Fruit fly (Drosophila melanogaster) whole organism, embryonic: ENCODE measurements around the gene Piezo.

Experiments
- CG10147 ChIP-seq: fragments of 200-800 bp; sonication (Bioruptor generic); optimal IDR thresholded peaks from 2 replicates; lab custom pipeline; 2019; ENCODE audit warnings: missing biosample characterization, mild to moderate bottlenecking, missing genetic modification characterization, moderate library complexity
- CG11456 ChIP-seq: fragments of 200-800 bp; sonication (Bioruptor generic); IDR thresholded peaks from 3 replicates; pipeline ENCODE4 v1.3.6; 2022; ENCODE audit warnings: missing biosample characterization, missing genetic modification characterization
- CG1233 ChIP-seq: fragments of 200-800 bp; sonication (Bioruptor generic); optimal IDR thresholded peaks from 4 replicates; lab custom pipeline; 2018; ENCODE audit warnings: missing biosample characterization, mild to moderate bottlenecking, missing genetic modification characterization
- CG15011 ChIP-seq: fragments of 200-800 bp; sonication (Bioruptor generic); optimal IDR thresholded peaks from 3 replicates; lab custom pipeline; 2018; ENCODE audit warnings: missing biosample characterization, mild to moderate bottlenecking, missing genetic modification characterization
- CG15479 ChIP-seq: fragments of 200-800 bp; sonication (Bioruptor generic); optimal IDR thresholded peaks from 3 replicates; lab custom pipeline; 2019; ENCODE audit warnings: missing biosample characterization, mild to moderate bottlenecking, missing genetic modification characterization, moderate library complexity
- CG15696 ChIP-seq: fragments of 200-800 bp; sonication (Bioruptor generic); optimal IDR thresholded peaks from 2 replicates; lab custom pipeline; 2019; ENCODE audit warnings: missing biosample characterization, mild to moderate bottlenecking, missing genetic modification characterization, moderate library complexity
- CG17361 ChIP-seq: fragments of 200-800 bp; sonication (Bioruptor generic); IDR thresholded peaks from 3 replicates; pipeline ENCODE4 v1.3.6; 2022; ENCODE audit warnings: missing biosample characterization, missing genetic modification characterization
- CG17568 ChIP-seq: fragments of 200-800 bp; sonication (Bioruptor generic); optimal IDR thresholded peaks from 2 replicates; lab custom pipeline; 2018; ENCODE audit warnings: missing biosample characterization, mild to moderate bottlenecking, missing genetic modification characterization, moderate library complexity
- CG18599 ChIP-seq: fragments of 200-800 bp; sonication (Bioruptor generic); optimal IDR thresholded peaks from 3 replicates; lab custom pipeline; 2017; ENCODE audit warnings: missing biosample characterization, missing genetic modification characterization, mild to moderate bottlenecking, moderate library complexity, missing genetic modification reagents
- CG2199 ChIP-seq: fragments of 200-800 bp; sonication (Bioruptor generic); IDR thresholded peaks from 3 replicates; pipeline ENCODE4 v1.3.6; 2022; ENCODE audit warnings: missing biosample characterization, missing genetic modification characterization
- CG30020 ChIP-seq: fragments of 200-800 bp; optimal IDR thresholded peaks from 2 replicates; lab custom pipeline; 2019; ENCODE audit warnings: missing biosample characterization, mild to moderate bottlenecking, missing genetic modification characterization, moderate library complexity
- CG34422 ChIP-seq: fragments of 200-800 bp; sonication (Bioruptor generic); IDR thresholded peaks from 3 replicates; pipeline ENCODE4 v1.3.6; 2022; ENCODE audit warnings: missing biosample characterization, missing genetic modification characterization
- CG42726 ChIP-seq: fragments of 200-800 bp; sonication (Bioruptor generic); IDR thresholded peaks from 2 replicates; pipeline ENCODE4 v1.3.6; 2022; ENCODE audit warnings: missing biosample characterization, missing genetic modification characterization; ENCODE audit not compliant: partially characterized antibody
- CG4282 ChIP-seq: fragments of 200-800 bp; sonication (Bioruptor generic); optimal IDR thresholded peaks from 2 replicates; lab custom pipeline; 2016; ENCODE audit warnings: missing biosample characterization, missing genetic modification characterization
- CG4328 ChIP-seq: fragments of 200-800 bp; sonication (Bioruptor generic); optimal IDR thresholded peaks from 3 replicates; lab custom pipeline; 2017; ENCODE audit warnings: missing biosample characterization, missing genetic modification reagents, missing genetic modification characterization
- CG6254 ChIP-seq: fragments of 200-800 bp; sonication (Bioruptor generic); optimal IDR thresholded peaks from 3 replicates; lab custom pipeline; 2017; ENCODE audit warnings: mild to moderate bottlenecking, missing biosample characterization, missing genetic modification reagents, missing genetic modification characterization
- CG6813 ChIP-seq: fragments of 200-800 bp; sonication (Bioruptor generic); optimal IDR thresholded peaks from 2 replicates; lab custom pipeline; 2017; ENCODE audit warnings: missing biosample characterization, missing genetic modification characterization, mild to moderate bottlenecking, moderate library complexity, missing genetic modification reagents
- CG8089 ChIP-seq: fragments of 200-800 bp; sonication (Bioruptor generic); optimal IDR thresholded peaks from 3 replicates; lab custom pipeline; 2016; ENCODE audit warnings: missing biosample characterization, missing genetic modification characterization
- CG8359 ChIP-seq: fragments of 200-800 bp; sonication (Bioruptor generic); optimal IDR thresholded peaks from 2 replicates; lab custom pipeline; 2017; ENCODE audit warnings: missing biosample characterization, mild to moderate bottlenecking, missing genetic modification characterization, borderline replicate concordance
- CkIIα-i1 ChIP-seq: fragments of 200-800 bp; sonication (Bioruptor generic); IDR thresholded peaks from 2 replicates; pipeline ENCODE4 v1.3.6; 2022; ENCODE audit warnings: missing biosample characterization, missing genetic modification characterization
- CoRest ChIP-seq: fragments of 200-800 bp; sonication (Bioruptor generic); optimal IDR thresholded peaks from 3 replicates; lab custom pipeline; 2018; ENCODE audit warnings: missing biosample characterization, mild to moderate bottlenecking, missing genetic modification characterization, moderate library complexity
- D19A ChIP-seq: fragments of 200-800 bp; optimal IDR thresholded peaks from 3 replicates; lab custom pipeline; 2019; ENCODE audit warnings: missing biosample characterization, mild to moderate bottlenecking, missing genetic modification characterization, moderate library complexity
- Deaf1 ChIP-seq: fragments of 200-800 bp; optimal IDR thresholded peaks from 3 replicates; lab custom pipeline; 2019; ENCODE audit warnings: missing biosample characterization, mild to moderate bottlenecking, missing genetic modification characterization, moderate library complexity
- Drgx ChIP-seq: fragments of 200-800 bp; sonication (Bioruptor generic); IDR thresholded peaks from 2 replicates; pipeline ENCODE4 v1.3.6; 2022; ENCODE audit warnings: missing biosample characterization, missing genetic modification characterization
- Ets97D ChIP-seq: fragments of 200-800 bp; sonication (Bioruptor generic); optimal IDR thresholded peaks from 3 replicates; lab custom pipeline; 2016; ENCODE audit warnings: missing biosample characterization, missing genetic modification characterization
- Hand ChIP-seq: fragments of 200-800 bp; sonication (Bioruptor generic); optimal IDR thresholded peaks from 2 replicates; lab custom pipeline; 2017; ENCODE audit warnings: mild to moderate bottlenecking, missing biosample characterization, missing genetic modification reagents, missing genetic modification characterization
- Hr78 ChIP-seq, 2 experiments: fragments of 200-800 bp in 1 of 2; fragments of >200 bp in 1 of 2; sonication (Bioruptor generic) in 1 of 2; optimal IDR thresholded peaks; 2 replicates each; lab custom pipeline; 2017 to 2019; ENCODE audit warnings: missing biosample characterization in 2 of 2, missing genetic modification characterization in 2 of 2, mild to moderate bottlenecking in 1 of 2, moderate library complexity in 1 of 2
- Lim3 ChIP-seq: fragments of 200-800 bp; sonication (Bioruptor generic); IDR thresholded peaks from 2 replicates; pipeline ENCODE4 v1.3.6; 2022; ENCODE audit warnings: missing biosample characterization, missing genetic modification characterization
- Pdp1 ChIP-seq, 2 experiments: fragments of 200-800 bp; sonication (Bioruptor generic); optimal IDR thresholded peaks; 3 replicates each; lab custom pipeline; 2016; ENCODE audit warnings: missing biosample characterization in 2 of 2, missing genetic modification characterization in 2 of 2, mild to moderate bottlenecking in 1 of 2, moderate library complexity in 1 of 2
- Vsx1 ChIP-seq: fragments of 200-800 bp; sonication (Bioruptor generic); optimal IDR thresholded peaks from 2 replicates; lab custom pipeline; 2017; ENCODE audit warnings: missing biosample characterization, mild to moderate bottlenecking, missing genetic modification characterization, missing genetic modification reagents
- abd-A ChIP-seq: fragments of 200-800 bp; sonication (Bioruptor generic); optimal IDR thresholded peaks from 3 replicates; lab custom pipeline; 2019; ENCODE audit warnings: missing biosample characterization, mild to moderate bottlenecking, missing genetic modification characterization, moderate library complexity
- bcd ChIP-seq: fragments of 200-800 bp; sonication (Bioruptor generic); optimal IDR thresholded peaks from 2 replicates; lab custom pipeline; 2017; ENCODE audit warnings: missing biosample characterization, mild to moderate bottlenecking, missing genetic modification characterization
- ci ChIP-seq: fragments of 200-800 bp; sonication (Bioruptor generic); IDR thresholded peaks from 3 replicates; pipeline ENCODE4 v1.3.6; 2022; ENCODE audit warnings: missing biosample characterization, missing genetic modification characterization
- dimm ChIP-seq: fragments of 200-800 bp; sonication (Bioruptor generic); IDR thresholded peaks from 2 replicates; pipeline ENCODE4 v1.3.6; 2022; ENCODE audit warnings: missing biosample characterization, missing genetic modification characterization
- dmrt11E ChIP-seq: fragments of 200-800 bp; sonication (Bioruptor generic); optimal IDR thresholded peaks from 3 replicates; lab custom pipeline; 2018; ENCODE audit warnings: missing biosample characterization, mild to moderate bottlenecking, missing genetic modification characterization, moderate library complexity
- ems ChIP-seq: fragments of 200-800 bp; sonication (Bioruptor generic); optimal IDR thresholded peaks from 3 replicates; lab custom pipeline; 2016; ENCODE audit warnings: missing biosample characterization, missing genetic modification characterization
- gsb-n ChIP-seq: fragments of 200-800 bp; sonication (Bioruptor generic); optimal IDR thresholded peaks from 3 replicates; lab custom pipeline; 2018; ENCODE audit warnings: missing biosample characterization, mild to moderate bottlenecking, missing genetic modification characterization
- hbn ChIP-seq: fragments of 200-800 bp; sonication (Bioruptor generic); IDR thresholded peaks from 2 replicates; pipeline ENCODE4 v1.3.6; 2022; ENCODE audit warnings: missing biosample characterization, missing genetic modification characterization; ENCODE audit not compliant: partially characterized antibody
- insv ChIP-seq, 2 experiments: fragments of 200-800 bp; sonication (Bioruptor generic); optimal IDR thresholded peaks; 3 replicates each; lab custom pipeline; 2016 to 2018; ENCODE audit warnings: missing biosample characterization in 2 of 2, missing genetic modification characterization in 2 of 2
- lab ChIP-seq: fragments of 200-800 bp; sonication (Bioruptor generic); optimal IDR thresholded peaks from 3 replicates; lab custom pipeline; 2017; ENCODE audit warnings: missing biosample characterization, missing genetic modification characterization, mild to moderate bottlenecking, moderate library complexity, missing genetic modification reagents
- luna ChIP-seq: fragments of 200-800 bp; sonication (Bioruptor generic); optimal IDR thresholded peaks from 2 replicates; lab custom pipeline; 2016; ENCODE audit warnings: missing biosample characterization, missing genetic modification characterization
- nau ChIP-seq: fragments of 200-800 bp; sonication (Bioruptor generic); optimal IDR thresholded peaks from 3 replicates; lab custom pipeline; 2017; ENCODE audit warnings: missing biosample characterization, mild to moderate bottlenecking, missing genetic modification characterization, missing genetic modification reagents
- nmo ChIP-seq: fragments of 200-800 bp; sonication (Bioruptor generic); optimal IDR thresholded peaks from 2 replicates; lab custom pipeline; 2018; ENCODE audit warnings: missing biosample characterization, mild to moderate bottlenecking, missing genetic modification characterization, moderate library complexity
- otp ChIP-seq: fragments of 200-800 bp; sonication (Bioruptor generic); IDR thresholded peaks from 3 replicates; pipeline ENCODE4, ENCODE4 v1.3.6; 2022; ENCODE audit warnings: missing biosample characterization, missing genetic modification characterization
- rib ChIP-seq: fragments of 200-800 bp; sonication (Bioruptor generic); IDR thresholded peaks from 2 replicates; pipeline ENCODE4 v1.3.6; 2022; ENCODE audit warnings: missing biosample characterization, missing genetic modification characterization
- sob ChIP-seq: fragments of 200-800 bp; sonication (Bioruptor generic); IDR thresholded peaks from 2 replicates; pipeline ENCODE4 v1.3.6; 2022; ENCODE audit warnings: missing biosample characterization, missing genetic modification characterization
- unpg ChIP-seq: fragments of 200-800 bp; sonication (Bioruptor generic); optimal IDR thresholded peaks from 3 replicates; lab custom pipeline; 2018; ENCODE audit warnings: missing biosample characterization, mild to moderate bottlenecking, missing genetic modification characterization, moderate library complexity
- zfh1 ChIP-seq: fragments of 200-800 bp; sonication (Bioruptor generic); IDR thresholded peaks from 3 replicates; pipeline ENCODE4 v1.3.6; 2022; ENCODE audit warnings: missing biosample characterization, missing genetic modification characterization

Piezo gene

dm6 chr2L:8165800-8166576, 3.1 kb downstream of the Piezo start (continued):
- no peak for TF ChIP-seq nmo (GFP tag; lab: Kevin White, UChicago)
- no peak for TF ChIP-seq CG8089
- TF ChIP-seq CG18599 (GFP tag; lab: Kevin White, UChicago) = no peak
- TF ChIP-seq ems (GFP tag; lab: Kevin White, UChicago) = no peak
- no peak for TF ChIP-seq CG42726
- no peak for TF ChIP-seq ci
- no peak for TF ChIP-seq Drgx (GFP tag; lab: Robert Waterston, UW)
- peak; percentile 14 for TF ChIP-seq CG17568 (GFP tag; lab: Kevin White, UChicago)
- TF ChIP-seq gsb-n (tag; lab: Kevin White, UChicago) = peak; percentile 10
- TF ChIP-seq CG10147 (GFP tag; lab: Kevin White, UChicago) = no peak
- peak; percentile 48; the same call in 1 of the 2 replicates for TF ChIP-seq sob (GFP tag; lab: Robert Waterston, UW)
- no peak for TF ChIP-seq Ets97D (GFP tag; lab: Kevin White, UChicago)
- TF ChIP-seq CkIIα-i1 (GFP tag; lab: Robert Waterston, UW) = no peak
- TF ChIP-seq luna (GFP tag; lab: Kevin White, UChicago) = no peak
- TF ChIP-seq CG17361 = no peak
- peak; percentile 74 for TF ChIP-seq CG15696 (tag; lab: Kevin White, UChicago)
- no peak for TF ChIP-seq dimm (GFP tag; lab: Robert Waterston, UW)
- TF ChIP-seq unpg (GFP tag; lab: Kevin White, UChicago) = peak; percentile 13
- no peak for TF ChIP-seq Deaf1 (tag; lab: Kevin White, UChicago)
- no peak for TF ChIP-seq CG6254 (GFP tag; lab: Kevin White, UChicago)
- no peak for TF ChIP-seq bcd (GFP tag; lab: Kevin White, UChicago)
- TF ChIP-seq Pdp1 (GFP tag; optimal IDR thresholded peaks at IDR 0.05; lab: Kevin White, UChicago) = peak in 1 of 2 experiments; percentile 78
- no peak for TF ChIP-seq Vsx1 (GFP tag; lab: Kevin White, UChicago)
- peak; percentile 53 for TF ChIP-seq dmrt11E (tag; lab: Kevin White, UChicago)
- TF ChIP-seq abd-A (tag; lab: Kevin White, UChicago) = no peak
- no peak for TF ChIP-seq insv (GFP tag; optimal IDR thresholded peaks at IDR 0.05; lab: Kevin White, UChicago)
- TF ChIP-seq CG15011 (GFP tag; lab: Kevin White, UChicago) = peak; percentile 10
- peak; percentile 10 for TF ChIP-seq nau (GFP tag; lab: Kevin White, UChicago)
- TF ChIP-seq CG4282 (GFP tag; lab: Kevin White, UChicago) = no peak
- peak; percentile 1 for TF ChIP-seq CoRest (tag; lab: Kevin White, UChicago)
- no peak for TF ChIP-seq CG4328 (GFP tag; lab: Kevin White, UChicago)
- peak; percentile 71 for TF ChIP-seq CG15479 (GFP tag; lab: Kevin White, UChicago)
- TF ChIP-seq CG30020 (tag; lab: Kevin White, UChicago) = no peak
- TF ChIP-seq Hr78 (GFP tag; optimal IDR thresholded peaks at IDR 0.05; lab: Kevin White, UChicago) = no peak
- no peak for TF ChIP-seq lab (GFP tag; lab: Kevin White, UChicago)
- TF ChIP-seq CG2199 (GFP tag; lab: Robert Waterston, UW) = peak; percentile 49; the same call in 1 of the 3 replicates
- no peak for TF ChIP-seq otp
- no peak for TF ChIP-seq CG11456 (GFP tag; lab: Robert Waterston, UW)
- TF ChIP-seq CG34422 (GFP tag; lab: Robert Waterston, UW) = no peak
- no peak for TF ChIP-seq CG1233 (GFP tag; lab: Kevin White, UChicago)
- TF ChIP-seq CG8359 (GFP tag; lab: Kevin White, UChicago) = no peak
- no peak for TF ChIP-seq zfh1 (GFP tag; lab: Robert Waterston, UW)
- TF ChIP-seq CG6813 (GFP tag; lab: Kevin White, UChicago) = peak; percentile 57
- no peak for TF ChIP-seq Hand (GFP tag; lab: Kevin White, UChicago)
- no peak for TF ChIP-seq Lim3
- no peak; the same call in 1 of the 2 replicates for TF ChIP-seq rib (GFP tag; lab: Robert Waterston, UW)
- no peak for TF ChIP-seq hbn (GFP tag; lab: Robert Waterston, UW)
- TF ChIP-seq D19A (tag; lab: Kevin White, UChicago) = peak; percentile 18
